Fruit fly (Drosophila melanogaster): ENCODE results near the gene ssp7.

- TF ChIP-seq Sin3A (optimal IDR thresholded peaks at IDR 0.05) (no peak), ttk (optimal IDR thresholded peaks at IDR 0.05) (no peak), psq (optimal IDR thresholded peaks at IDR 0.05) (no peak), insv (optimal IDR thresholded peaks at IDR 0.05) (no peak)
Observed at dm6 chrX:11168958-11169357, 28.9 kb upstream of the ssp7 start, which contains the start of gene Antdh.
